Fruit fly (Drosophila melanogaster) S2 (cell line): ENCODE data around the gene faf.

Experiments
- CG8478 ChIP-seq: fragments of >200 bp; optimal IDR thresholded peaks from 2 replicates; lab custom pipeline; 2018
- CTCF ChIP-seq, 2 experiments: fragments of >200 bp; optimal IDR thresholded peaks; 2 replicates each; lab custom pipeline; 2018

DNA sequence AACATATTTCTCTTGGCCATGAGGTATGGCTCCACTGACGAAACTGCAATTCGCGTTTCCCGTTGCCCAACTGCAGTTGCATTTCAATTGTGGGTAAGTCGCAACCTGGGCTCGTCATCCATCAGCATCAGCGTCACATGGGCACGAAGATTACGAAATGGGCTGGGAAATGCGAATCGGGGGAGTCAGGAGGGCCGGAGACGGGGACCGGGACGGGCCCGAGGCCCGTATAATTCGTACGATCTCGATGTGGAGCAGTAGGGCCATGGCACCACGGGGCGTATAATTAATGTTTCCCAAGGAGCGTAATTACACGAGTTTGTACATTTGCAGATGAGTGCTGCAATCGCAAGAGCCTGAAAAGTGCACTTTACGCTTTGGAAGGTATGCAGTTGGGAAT, 11.7 kb upstream of the faf start:
- TF ChIP-seq CTCF (optimal IDR thresholded peaks at IDR 0.05; lab: Kevin White, UChicago) (no peak), CG8478 (no peak)
